Fruit fly (Drosophila melanogaster): ENCODE results near the gene M1BP.
A peak's percentile ranks its signal among the peaks of the same experiment; 100 is the strongest.

M1BP gene

DNA sequence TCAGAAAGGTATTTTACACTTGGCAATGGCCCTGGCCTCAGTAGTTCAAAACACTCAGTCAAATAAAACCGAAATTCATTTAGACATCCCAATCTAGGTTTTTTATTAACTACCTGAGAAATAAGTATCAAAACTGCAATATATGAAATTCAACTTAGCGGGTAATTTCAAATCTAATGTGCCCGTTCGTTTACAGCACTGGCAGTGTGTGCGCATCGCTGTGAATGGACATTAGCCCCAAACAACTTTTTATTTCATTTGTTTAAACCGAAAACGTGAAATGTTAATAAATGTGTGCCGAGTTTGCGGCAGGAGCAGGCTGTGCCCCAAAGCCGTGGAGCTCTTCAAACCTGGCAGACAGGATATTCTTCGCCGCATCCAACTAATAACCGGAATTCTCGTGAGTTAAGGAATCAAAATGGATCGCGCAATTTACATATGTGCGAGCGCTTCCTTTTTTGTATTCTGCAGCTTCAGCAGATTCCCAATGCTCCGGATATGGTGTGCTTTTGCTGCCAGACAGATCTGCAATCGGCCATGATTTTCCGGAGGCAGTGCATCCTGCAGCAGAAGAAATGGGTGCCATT, 8.4 kb downstream of the M1BP start, which contains the start of gene nom (continued):
- TF ChIP-seq PHDP (tag; optimal IDR thresholded peaks at IDR 0.05) (no peak), Nf-YA (GFP tag; IDR thresholded peaks at IDR 0.05) (no peak), gfzf (GFP tag; optimal IDR thresholded peaks at IDR 0.05) (peak; percentile 17), CG7963 (GFP tag; IDR thresholded peaks at IDR 0.05; ENCODE audit: partially characterized antibody) (no peak), abd-A (tag; optimal IDR thresholded peaks at IDR 0.05) (no peak), CG13287 (GFP tag; IDR thresholded peaks at IDR 0.05; ENCODE audit: partially characterized antibody) (no peak), CG2199 (GFP tag; IDR thresholded peaks at IDR 0.05) (no peak), trem (tag; optimal IDR thresholded peaks at IDR 0.05) (no peak), Hr39 (optimal IDR thresholded peaks at IDR 0.05) (no peak), ken (GFP tag; IDR thresholded peaks at IDR 0.05) (no peak), CG15269 (tag; optimal IDR thresholded peaks at IDR 0.05) (no peak), Dip2 (GFP tag; IDR thresholded peaks at IDR 0.05) (no peak), CG16813 (GFP tag; IDR thresholded peaks at IDR 0.05; ENCODE audit: partially characterized antibody) (no peak), insv (GFP tag; optimal IDR thresholded peaks at IDR 0.05) (peak in 1 of 2 experiments; percentile 7), CG12942 (GFP tag; optimal IDR thresholded peaks at IDR 0.05) (no peak), CG10565 (GFP tag; optimal IDR thresholded peaks at IDR 0.05) (no peak), CG1602 (GFP tag; optimal IDR thresholded peaks at IDR 0.05) (no peak), en (GFP tag; optimal IDR thresholded peaks at IDR 0.05) (no peak), NFAT (GFP tag; IDR thresholded peaks at IDR 0.05) (no peak), Dp (GFP tag; optimal IDR thresholded peaks at IDR 0.05) (peak; percentile 84), phol (tag; optimal IDR thresholded peaks at IDR 0.05) (peak; percentile 35), mirr (GFP tag; optimal IDR thresholded peaks at IDR 0.05) (no peak), Xrp1 (GFP tag; IDR thresholded peaks at IDR 0.05) (no peak), CG8765 (GFP tag; IDR thresholded peaks at IDR 0.05) (no peak), CG10267 (tag; optimal IDR thresholded peaks at IDR 0.05) (peak; percentile 89), crp (GFP tag; optimal IDR thresholded peaks at IDR 0.05) (peak in 1 of 2 experiments; percentile 22), CG2678 (tag; optimal IDR thresholded peaks at IDR 0.05) (no peak), ftz-f1 (GFP tag; optimal IDR thresholded peaks at IDR 0.05) (no peak), pho (GFP tag; optimal IDR thresholded peaks at IDR 0.05) (no peak), CG2129 (GFP tag; IDR thresholded peaks at IDR 0.05; ENCODE audit: partially characterized antibody) (no peak), tap (tag; optimal IDR thresholded peaks at IDR 0.05) (no peak), fd102C (GFP tag; optimal IDR thresholded peaks at IDR 0.05) (no peak), D19B (GFP tag; optimal IDR thresholded peaks at IDR 0.05) (no peak), Six4 (GFP tag; optimal IDR thresholded peaks at IDR 0.05) (no peak), CG6854 (GFP tag; optimal IDR thresholded peaks at IDR 0.05) (no peak), CG4730 (GFP tag; IDR thresholded peaks at IDR 0.05) (no peak), sqz (GFP tag; optimal IDR thresholded peaks at IDR 0.05) (no peak), MTF-1 (GFP tag; optimal IDR thresholded peaks at IDR 0.05; ENCODE audit: borderline replicate concordance) (no peak), wdn (GFP tag; IDR thresholded peaks at IDR 0.05) (no peak), jumu (GFP tag; optimal IDR thresholded peaks at IDR 0.05) (no peak), CG15011 (GFP tag; optimal IDR thresholded peaks at IDR 0.05) (no peak), chinmo (GFP tag; IDR thresholded peaks at IDR 0.05; ENCODE audit: partially characterized antibody) (no peak), kay (GFP tag; optimal IDR thresholded peaks at IDR 0.05) (no peak), ato (GFP tag; IDR thresholded peaks at IDR 0.05; ENCODE audit: partially characterized antibody) (no peak), sd (tag; optimal IDR thresholded peaks at IDR 0.05) (no peak), Doc2 (GFP tag; IDR thresholded peaks at IDR 0.05) (no peak), Pdp1 (GFP tag; optimal IDR thresholded peaks at IDR 0.05) (peak in 1 of 2 experiments; percentile 49), GATAe (GFP tag; conservative IDR thresholded peaks at IDR 0.05) (no peak), h (optimal IDR thresholded peaks at IDR 0.05) (no peak), odd (GFP tag; optimal IDR thresholded peaks at IDR 0.05) (no peak)

Measured in whole organism, embryonic.